Fruit fly (Drosophila melanogaster) whole organism, prepupa: ENCODE data around the gene CG13390.
A peak's percentile ranks its signal among the peaks of the same experiment; 100 is the strongest.

ENCODE experiments used
- Blimp-1 ChIP-seq: fragments of 200-800 bp; sonication (Bioruptor generic); optimal IDR thresholded peaks from 3 replicates; lab custom pipeline; 2017; ENCODE audit warnings: missing biosample characterization, missing genetic modification characterization, mild to moderate bottlenecking, moderate library complexity, missing genetic modification reagents
- CG10631 ChIP-seq: fragments of 200-800 bp; sonication (Bioruptor generic); optimal IDR thresholded peaks from 2 replicates; lab custom pipeline; 2016; ENCODE audit warnings: missing biosample characterization, missing genetic modification characterization
- CG11762 ChIP-seq: fragments of 200-800 bp; sonication (Bioruptor generic); optimal IDR thresholded peaks from 3 replicates; lab custom pipeline; 2016; ENCODE audit warnings: missing biosample characterization, missing genetic modification characterization; ENCODE audit not compliant: insufficient read depth
- CG11902 ChIP-seq: fragments of 200-800 bp; sonication (Bioruptor generic); optimal IDR thresholded peaks from 3 replicates; lab custom pipeline; 2016; ENCODE audit warnings: missing biosample characterization, missing genetic modification characterization
- CG15336 ChIP-seq: fragments of 200-800 bp; sonication (Bioruptor generic); IDR thresholded peaks from 2 replicates; pipeline ENCODE4 v1.3.6; 2022; ENCODE audit warnings: missing biosample characterization, missing genetic modification characterization
- CG1621 ChIP-seq: fragments of 200-800 bp; sonication (Bioruptor generic); optimal IDR thresholded peaks from 3 replicates; lab custom pipeline; 2018; ENCODE audit warnings: missing biosample characterization, mild to moderate bottlenecking, missing genetic modification characterization
- CG16779 ChIP-seq: fragments of 200-800 bp; sonication (Bioruptor generic); optimal IDR thresholded peaks from 3 replicates; lab custom pipeline; 2017; ENCODE audit warnings: missing biosample characterization, mild to moderate bottlenecking, missing genetic modification characterization
- CG3032 ChIP-seq: fragments of 200-800 bp; optimal IDR thresholded peaks from 2 replicates; lab custom pipeline; 2019; ENCODE audit warnings: missing biosample characterization, mild to moderate bottlenecking, missing genetic modification characterization, moderate library complexity
- CG32006 ChIP-seq: fragments of 200-800 bp; sonication (Bioruptor generic); optimal IDR thresholded peaks from 3 replicates; lab custom pipeline; 2017; ENCODE audit warnings: missing biosample characterization, mild to moderate bottlenecking, missing genetic modification characterization
- CG3919 ChIP-seq: fragments of 200-800 bp; sonication (Bioruptor generic); optimal IDR thresholded peaks from 3 replicates; lab custom pipeline; 2016; ENCODE audit warnings: missing biosample characterization, missing genetic modification characterization
- CG4318 ChIP-seq: fragments of 200-800 bp; sonication (Bioruptor generic); optimal IDR thresholded peaks from 3 replicates; lab custom pipeline; 2017; ENCODE audit warnings: missing biosample characterization, mild to moderate bottlenecking, missing genetic modification characterization
- CG6163 ChIP-seq: fragments of 200-800 bp; sonication (Bioruptor generic); IDR thresholded peaks from 3 replicates; pipeline ENCODE4 v1.3.6; 2022; ENCODE audit warnings: missing biosample characterization, missing genetic modification characterization
- CG6276 ChIP-seq: fragments of 200-800 bp; sonication (Bioruptor generic); optimal IDR thresholded peaks from 2 replicates; lab custom pipeline; 2017; ENCODE audit warnings: missing biosample characterization, mild to moderate bottlenecking, missing genetic modification characterization
- CG6808 ChIP-seq: fragments of 200-800 bp; sonication (Bioruptor generic); optimal IDR thresholded peaks from 3 replicates; lab custom pipeline; 2017; ENCODE audit warnings: missing biosample characterization, missing genetic modification characterization, mild to moderate bottlenecking, moderate library complexity, missing genetic modification reagents
- CG6854 ChIP-seq: fragments of 200-800 bp; sonication (Bioruptor generic); optimal IDR thresholded peaks from 2 replicates; lab custom pipeline; 2017; ENCODE audit warnings: missing biosample characterization, mild to moderate bottlenecking, missing genetic modification characterization
- CG7368 ChIP-seq: fragments of 200-800 bp; sonication (Bioruptor generic); optimal IDR thresholded peaks from 3 replicates; lab custom pipeline; 2016; ENCODE audit warnings: missing biosample characterization, missing genetic modification characterization
- CG8119 ChIP-seq: fragments of 200-800 bp; sonication (Bioruptor generic); IDR thresholded peaks from 3 replicates; pipeline ENCODE4 v1.3.6; 2022; ENCODE audit warnings: missing biosample characterization, missing genetic modification characterization
- CG8319 ChIP-seq: fragments of 200-800 bp; sonication (Bioruptor generic); optimal IDR thresholded peaks from 3 replicates; lab custom pipeline; 2016; ENCODE audit warnings: missing biosample characterization, missing genetic modification characterization
- CG8632 ChIP-seq: fragments of 200-800 bp; sonication (Bioruptor generic); optimal IDR thresholded peaks from 3 replicates; lab custom pipeline; 2016; ENCODE audit warnings: missing biosample characterization, missing genetic modification characterization
- CG9139 ChIP-seq: fragments of 200-800 bp; sonication (Bioruptor generic); optimal IDR thresholded peaks from 3 replicates; lab custom pipeline; 2017; ENCODE audit warnings: missing biosample characterization, mild to moderate bottlenecking, missing genetic modification characterization
- Eip75B ChIP-seq: fragments of 200-800 bp; sonication (Bioruptor generic); optimal IDR thresholded peaks from 3 replicates; lab custom pipeline; 2016; ENCODE audit warnings: missing biosample characterization, missing genetic modification characterization
- Eip78C ChIP-seq: fragments of 200-800 bp; sonication (Bioruptor generic); peaks from one replicate; lab custom pipeline; 2016; ENCODE audit warnings: missing biosample characterization, missing genetic modification characterization
- Eip93F ChIP-seq: fragments of 200-800 bp; sonication (Bioruptor generic); optimal IDR thresholded peaks from 2 replicates; lab custom pipeline; 2016; ENCODE audit warnings: missing biosample characterization, mild to moderate bottlenecking, missing genetic modification characterization
- Hr38 ChIP-seq: sonication (Bioruptor generic); optimal IDR thresholded peaks from 2 replicates; lab custom pipeline; 2016; ENCODE audit warnings: missing biosample characterization, missing genetic modification characterization
- Hr39 ChIP-seq: fragments of 200-800 bp; sonication (Bioruptor generic); optimal IDR thresholded peaks from 2 replicates; lab custom pipeline; 2016; ENCODE audit warnings: missing biosample characterization, missing genetic modification characterization
- Hr4 ChIP-seq: fragments of 200-800 bp; sonication (Bioruptor generic); optimal IDR thresholded peaks from 3 replicates; lab custom pipeline; 2016; ENCODE audit warnings: missing biosample characterization, missing genetic modification characterization
- Lpt ChIP-seq: fragments of 200-800 bp; sonication (Bioruptor generic); optimal IDR thresholded peaks from 3 replicates; lab custom pipeline; 2016; ENCODE audit warnings: missing biosample characterization, missing genetic modification characterization
- Met ChIP-seq: fragments of 200-800 bp; sonication (Bioruptor generic); optimal IDR thresholded peaks from 3 replicates; lab custom pipeline; 2016; ENCODE audit warnings: missing biosample characterization, missing genetic modification characterization
- OdsH ChIP-seq: fragments of 200-800 bp; sonication (Bioruptor generic); optimal IDR thresholded peaks from 3 replicates; lab custom pipeline; 2016; ENCODE audit warnings: missing biosample characterization, missing genetic modification characterization
- Smox ChIP-seq: fragments of 200-800 bp; sonication (Bioruptor generic); optimal IDR thresholded peaks from 3 replicates; lab custom pipeline; 2016; ENCODE audit warnings: missing biosample characterization, missing genetic modification characterization
- Sox102F ChIP-seq: fragments of 200-800 bp; sonication (Bioruptor generic); optimal IDR thresholded peaks from 2 replicates; lab custom pipeline; 2016; ENCODE audit warnings: missing biosample characterization, mild to moderate bottlenecking, missing genetic modification characterization
- Sox14 ChIP-seq: fragments of 200-800 bp; sonication (Bioruptor generic); optimal IDR thresholded peaks from 3 replicates; lab custom pipeline; 2016; ENCODE audit warnings: missing biosample characterization, missing genetic modification characterization
- achi ChIP-seq: fragments of 200-800 bp; sonication (Bioruptor generic); optimal IDR thresholded peaks from 3 replicates; lab custom pipeline; 2016; ENCODE audit warnings: missing biosample characterization, missing genetic modification characterization
- acj6 ChIP-seq: fragments of 200-800 bp; sonication (Bioruptor generic); optimal IDR thresholded peaks from 3 replicates; lab custom pipeline; 2016; ENCODE audit warnings: missing biosample characterization, missing genetic modification characterization
- cyc ChIP-seq: fragments of 200-800 bp; sonication (Bioruptor generic); optimal IDR thresholded peaks from 3 replicates; lab custom pipeline; 2016; ENCODE audit warnings: missing biosample characterization, missing genetic modification characterization
- dsx ChIP-seq: fragments of 200-800 bp; optimal IDR thresholded peaks from 3 replicates; lab custom pipeline; 2019; ENCODE audit warnings: missing biosample characterization, mild to moderate bottlenecking, missing genetic modification characterization, moderate library complexity; ENCODE audit not compliant: poor library complexity, severe bottlenecking
- eg ChIP-seq: fragments of 200-800 bp; sonication (Bioruptor generic); IDR thresholded peaks from 3 replicates; pipeline ENCODE4 v1.3.6; 2022; ENCODE audit warnings: missing biosample characterization, missing genetic modification characterization
- fd59A ChIP-seq: fragments of 200-800 bp; sonication (Bioruptor generic); optimal IDR thresholded peaks from 2 replicates; lab custom pipeline; 2017; ENCODE audit warnings: missing biosample characterization, mild to moderate bottlenecking, missing genetic modification characterization, missing genetic modification reagents
- fd85E ChIP-seq: fragments of 200-800 bp; sonication (Bioruptor generic); optimal IDR thresholded peaks from 3 replicates; lab custom pipeline; 2016; ENCODE audit warnings: missing biosample characterization, missing genetic modification characterization
- fkh ChIP-seq: fragments of 200-800 bp; sonication (Bioruptor generic); optimal IDR thresholded peaks from 3 replicates; lab custom pipeline; 2017; ENCODE audit warnings: missing biosample characterization, mild to moderate bottlenecking, missing genetic modification characterization, moderate library complexity
- net ChIP-seq: fragments of 200-800 bp; sonication (Bioruptor generic); optimal IDR thresholded peaks from 3 replicates; lab custom pipeline; 2016; ENCODE audit warnings: missing biosample characterization, missing genetic modification characterization
- pdm3 ChIP-seq: fragments of 200-800 bp; sonication (Bioruptor generic); optimal IDR thresholded peaks from 3 replicates; lab custom pipeline; 2016; ENCODE audit warnings: missing biosample characterization, missing genetic modification characterization
- spab ChIP-seq: fragments of 200-800 bp; sonication (Bioruptor generic); optimal IDR thresholded peaks from 2 replicates; lab custom pipeline; 2017; ENCODE audit warnings: missing biosample characterization, mild to moderate bottlenecking, missing genetic modification characterization, missing genetic modification reagents
- ss ChIP-seq, 2 experiments: fragments of 200-800 bp; sonication (Bioruptor generic); optimal IDR thresholded peaks; 2 replicates in 1 of 2; 3 replicates in 1 of 2; lab custom pipeline; 2017 to 2018; ENCODE audit warnings: mild to moderate bottlenecking in 2 of 2, missing biosample characterization in 2 of 2, missing genetic modification characterization in 2 of 2, moderate library complexity in 1 of 2
- svp ChIP-seq: fragments of 200-800 bp; sonication (Bioruptor generic); peaks from one replicate; lab custom pipeline; 2016; ENCODE audit warnings: missing biosample characterization, missing genetic modification characterization
- topi ChIP-seq: fragments of 200-800 bp; sonication (Bioruptor generic); optimal IDR thresholded peaks from 3 replicates; lab custom pipeline; 2016; ENCODE audit warnings: missing biosample characterization, missing genetic modification characterization
- vri ChIP-seq: fragments of 200-800 bp; sonication (Bioruptor generic); optimal IDR thresholded peaks from 3 replicates; lab custom pipeline; 2016; ENCODE audit warnings: missing biosample characterization, mild to moderate bottlenecking, missing genetic modification characterization

CG13390 gene

dm6 chr2L:8420259-8420930 is 43.8 kb upstream of the CG13390 start (continued):
- TF ChIP-seq CG10631 (GFP tag; lab: Kevin White, UChicago) (peak; percentile 54), Lpt (GFP tag; lab: Kevin White, UChicago) (peak; percentile 6), CG3919 (peak; percentile 9), Met (GFP tag; lab: Kevin White, UChicago) (peak; percentile 11), fd59A (GFP tag; lab: Kevin White, UChicago) (peak; percentile 9), CG3032 (tag; lab: Kevin White, UChicago) (peak; percentile 27), eg (GFP tag; lab: Robert Waterston, UW) (peak; percentile 7; the same call in 1 of the 3 replicates), acj6 (GFP tag; lab: Kevin White, UChicago) (peak; percentile 14), vri (GFP tag; lab: Kevin White, UChicago) (no peak), Smox (peak; percentile 23), pdm3 (GFP tag; lab: Kevin White, UChicago) (peak; percentile 17)

dm6 chr2L:8419382-8419940 is 42.9 kb upstream of the CG13390 start:
- TF ChIP-seq CG1621 (tag; lab: Kevin White, UChicago) (peak; percentile 23), CG11902 (GFP tag; lab: Kevin White, UChicago) (no peak), acj6 (GFP tag; lab: Kevin White, UChicago) (no peak), fd85E (no peak), CG6276 (GFP tag; lab: Kevin White, UChicago) (no peak), net (no peak), Met (GFP tag; lab: Kevin White, UChicago) (no peak), Hr39 (no peak), dsx (peak; percentile 50), CG16779 (tag; lab: Kevin White, UChicago) (peak; percentile 34), CG10631 (GFP tag; lab: Kevin White, UChicago) (no peak), Sox102F (no peak), CG6854 (GFP tag; lab: Kevin White, UChicago) (peak; percentile 56), cyc (GFP tag; lab: Kevin White, UChicago) (no peak), eg (GFP tag; lab: Robert Waterston, UW) (no peak), CG32006 (GFP tag; lab: Kevin White, UChicago) (no peak), vri (GFP tag; lab: Kevin White, UChicago) (peak; percentile 2), CG3032 (tag; lab: Kevin White, UChicago) (peak; percentile 32), Eip93F (GFP tag; lab: Kevin White, UChicago) (no peak), Sox14 (peak; percentile 18), CG9139 (GFP tag; lab: Kevin White, UChicago) (peak; percentile 8), CG15336 (no peak), CG11762 (GFP tag; lab: Kevin White, UChicago) (no peak), Eip78C (peak; percentile 75), Hr38 (GFP tag; lab: Kevin White, UChicago) (no peak), spab (GFP tag; lab: Kevin White, UChicago) (no peak), fd59A (GFP tag; lab: Kevin White, UChicago) (no peak), OdsH (GFP tag; lab: Kevin White, UChicago) (no peak), ss (GFP tag; optimal IDR thresholded peaks at IDR 0.05; lab: Kevin White, UChicago) (peak; percentile 75 to 77), svp (peak; percentile 96), Eip75B (GFP tag; lab: Kevin White, UChicago) (peak; percentile 10), CG4318 (no peak), CG3919 (no peak), achi (GFP tag; lab: Kevin White, UChicago) (peak; percentile 10), CG6808 (peak; percentile 69), topi (GFP tag; lab: Kevin White, UChicago) (no peak), CG6163 (GFP tag; lab: Robert Waterston, UW) (peak; percentile 42; the same call in 1 of the 3 replicates), fkh (GFP tag; lab: Kevin White, UChicago) (no peak), CG8319 (GFP tag; lab: Kevin White, UChicago) (no peak), Hr4 (no peak), CG7368 (GFP tag; lab: Kevin White, UChicago) (peak; percentile 43), Lpt (GFP tag; lab: Kevin White, UChicago) (no peak), Blimp-1 (GFP tag; lab: Kevin White, UChicago) (no peak), CG8119 (GFP tag; lab: Robert Waterston, UW) (no peak), CG8632 (no peak)
